Worm (Caenorhabditis elegans): ENCODE results near the gene ngn-1.

The ngn-1 gene

ce11 chrIV:2616853-2617252 is 11.2 kb downstream of the ngn-1 start:
- TF ChIP-seq tbx-11 (GFP tag; IDR thresholded peaks at IDR 0.05) (no peak), scrt-1 (GFP tag; IDR thresholded peaks at IDR 0.05) (no peak), hnd-1 (tag; optimal IDR thresholded peaks at IDR 0.05) (no peak), ets-7 (tag; optimal IDR thresholded peaks at IDR 0.05) (no peak)

ce11 chrIV:2613754-2614244 is 14.3 kb downstream of the ngn-1 start, which contains the start of gene daao-1:
Gene daao-1, plus strand, starts transcription at chrIV:2614194.
- no peak for TF ChIP-seq tbx-37 (GFP tag; conservative IDR thresholded peaks at IDR 0.05)
- TF ChIP-seq ama-1 (optimal IDR thresholded peaks at IDR 0.05): no peak
- no peak for TF ChIP-seq ets-7 (tag; optimal IDR thresholded peaks at IDR 0.05)
- TF ChIP-seq flt-1 (GFP tag; IDR thresholded peaks at IDR 0.05): no peak
- TF ChIP-seq F13C5.2 (tag; optimal IDR thresholded peaks at IDR 0.05): no peak
- TF ChIP-seq tbx-11 (GFP tag; IDR thresholded peaks at IDR 0.05): no peak
- TF ChIP-seq ceh-36 (tag; optimal IDR thresholded peaks at IDR 0.05): no peak
- TF ChIP-seq pes-1 (GFP tag; IDR thresholded peaks at IDR 0.05): no peak

- TF ChIP-seq hmg-4 (GFP tag; optimal IDR thresholded peaks at IDR 0.05) (no peak), hmbx-1 (tag; optimal IDR thresholded peaks at IDR 0.05) (no peak), B0310.2 (tag; optimal IDR thresholded peaks at IDR 0.05) (no peak), aly-1 (tag; optimal IDR thresholded peaks at IDR 0.05) (no peak), pes-1 (GFP tag; IDR thresholded peaks at IDR 0.05) (no peak), ama-1 (optimal IDR thresholded peaks at IDR 0.05) (no peak)
Measured at ce11 chrIV:2613011-2613503, 15.0 kb downstream of the ngn-1 start, which contains the start of gene Y69A2AR.28. Gene Y69A2AR.28, minus strand, starts transcription at chrIV:2613061.

- TF ChIP-seq scrt-1 (GFP tag; IDR thresholded peaks at IDR 0.05): no peak
- TF ChIP-seq ama-1 (optimal IDR thresholded peaks at IDR 0.05): no peak
- no peak for TF ChIP-seq tbx-11 (GFP tag; IDR thresholded peaks at IDR 0.05)
- no peak for TF ChIP-seq aly-1 (tag; optimal IDR thresholded peaks at IDR 0.05)
- TF ChIP-seq ceh-36 (tag; optimal IDR thresholded peaks at IDR 0.05): no peak
- no peak for TF ChIP-seq tra-4 (tag; optimal IDR thresholded peaks at IDR 0.05)
- no peak for TF ChIP-seq hmbx-1 (tag; optimal IDR thresholded peaks at IDR 0.05)
- TF ChIP-seq hmg-4 (GFP tag; optimal IDR thresholded peaks at IDR 0.05): no peak
- no peak for TF ChIP-seq pes-1 (GFP tag; IDR thresholded peaks at IDR 0.05)
- no peak for TF ChIP-seq sea-1 (GFP tag; conservative IDR thresholded peaks at IDR 0.05)
Measured at ce11 chrIV:2610974-2611373, 17.1 kb downstream of the ngn-1 start.

ce11 chrIV:2610409-2610808 is 17.7 kb downstream of the ngn-1 start, which contains the start of gene Y69A2AR.32:
Gene Y69A2AR.32, plus strand, starts transcription at chrIV:2610436.
- no peak for TF ChIP-seq scrt-1 (GFP tag; IDR thresholded peaks at IDR 0.05)
- no peak for TF ChIP-seq ets-7 (tag; optimal IDR thresholded peaks at IDR 0.05)
- TF ChIP-seq flt-1 (GFP tag; IDR thresholded peaks at IDR 0.05): no peak
- no peak for TF ChIP-seq ceh-13 (GFP tag; optimal IDR thresholded peaks at IDR 0.05)
- no peak for TF ChIP-seq sea-1 (GFP tag; conservative IDR thresholded peaks at IDR 0.05)
- no peak for TF ChIP-seq tra-4 (tag; optimal IDR thresholded peaks at IDR 0.05)
- TF ChIP-seq B0310.2 (tag; optimal IDR thresholded peaks at IDR 0.05): no peak
- no peak for TF ChIP-seq ama-1 (optimal IDR thresholded peaks at IDR 0.05)
- TF ChIP-seq aly-1 (tag; optimal IDR thresholded peaks at IDR 0.05): no peak
- TF ChIP-seq tbx-11 (GFP tag; IDR thresholded peaks at IDR 0.05): no peak
- TF ChIP-seq hmbx-1 (tag; optimal IDR thresholded peaks at IDR 0.05): no peak
- no peak for TF ChIP-seq pes-1 (GFP tag; IDR thresholded peaks at IDR 0.05)
- no peak for TF ChIP-seq ceh-36 (tag; optimal IDR thresholded peaks at IDR 0.05)
- TF ChIP-seq F13C5.2 (tag; optimal IDR thresholded peaks at IDR 0.05): no peak
- no peak for TF ChIP-seq tbx-37 (GFP tag; conservative IDR thresholded peaks at IDR 0.05)
- TF ChIP-seq hmg-4 (GFP tag; optimal IDR thresholded peaks at IDR 0.05): no peak
- TF ChIP-seq hnd-1 (tag; optimal IDR thresholded peaks at IDR 0.05): no peak

- TF ChIP-seq tra-4 (tag; optimal IDR thresholded peaks at IDR 0.05) (no peak), hmg-4 (GFP tag; optimal IDR thresholded peaks at IDR 0.05) (no peak), scrt-1 (GFP tag; IDR thresholded peaks at IDR 0.05) (no peak), aly-1 (tag; optimal IDR thresholded peaks at IDR 0.05) (no peak), B0310.2 (tag; optimal IDR thresholded peaks at IDR 0.05) (no peak), tbx-37 (GFP tag; conservative IDR thresholded peaks at IDR 0.05) (no peak), sea-1 (GFP tag; conservative IDR thresholded peaks at IDR 0.05) (no peak), flt-1 (GFP tag; IDR thresholded peaks at IDR 0.05) (no peak), tbx-11 (GFP tag; IDR thresholded peaks at IDR 0.05) (no peak), hnd-1 (tag; optimal IDR thresholded peaks at IDR 0.05) (no peak), pes-1 (GFP tag; IDR thresholded peaks at IDR 0.05) (no peak), F13C5.2 (tag; optimal IDR thresholded peaks at IDR 0.05) (no peak), ets-7 (tag; optimal IDR thresholded peaks at IDR 0.05) (no peak), ceh-36 (tag; optimal IDR thresholded peaks at IDR 0.05) (no peak), ama-1 (optimal IDR thresholded peaks at IDR 0.05) (no peak), hmbx-1 (tag; optimal IDR thresholded peaks at IDR 0.05) (no peak), ceh-13 (GFP tag; optimal IDR thresholded peaks at IDR 0.05) (no peak)
Measured at ce11 chrIV:2607513-2608101, 20.5 kb downstream of the ngn-1 start, which contains the start of gene vamp-7. Gene vamp-7, plus strand, starts transcription at chrIV:2608051.

ce11 chrIV:2606572-2606971 is 21.5 kb downstream of the ngn-1 start:
- TF ChIP-seq ama-1 (optimal IDR thresholded peaks at IDR 0.05) (no peak), aly-1 (tag; optimal IDR thresholded peaks at IDR 0.05) (no peak), hmbx-1 (tag; optimal IDR thresholded peaks at IDR 0.05) (no peak), tra-4 (tag; optimal IDR thresholded peaks at IDR 0.05) (no peak), ets-7 (tag; optimal IDR thresholded peaks at IDR 0.05) (no peak), F13C5.2 (tag; optimal IDR thresholded peaks at IDR 0.05) (no peak)

- TF ChIP-seq tbx-11 (GFP tag; IDR thresholded peaks at IDR 0.05) (no peak), ama-1 (optimal IDR thresholded peaks at IDR 0.05) (no peak), flt-1 (GFP tag; IDR thresholded peaks at IDR 0.05) (no peak), sea-1 (GFP tag; conservative IDR thresholded peaks at IDR 0.05) (no peak), ceh-36 (tag; optimal IDR thresholded peaks at IDR 0.05) (no peak), B0310.2 (tag; optimal IDR thresholded peaks at IDR 0.05) (no peak), hmbx-1 (tag; optimal IDR thresholded peaks at IDR 0.05) (no peak), aly-1 (tag; optimal IDR thresholded peaks at IDR 0.05) (no peak), tra-4 (tag; optimal IDR thresholded peaks at IDR 0.05) (no peak), ceh-13 (GFP tag; optimal IDR thresholded peaks at IDR 0.05) (no peak), tbx-37 (GFP tag; conservative IDR thresholded peaks at IDR 0.05) (no peak; the same call in 1 of the 2 replicates), hmg-4 (GFP tag; optimal IDR thresholded peaks at IDR 0.05) (no peak), F13C5.2 (tag; optimal IDR thresholded peaks at IDR 0.05) (no peak), scrt-1 (GFP tag; IDR thresholded peaks at IDR 0.05) (no peak)
Measured at ce11 chrIV:2603556-2604021, 24.5 kb downstream of the ngn-1 start.
